Worm (Caenorhabditis elegans) whole organism, L4/young adult: Measurements from ENCODE around the gene srw-123.

Source experiments
- W03F9.2 ChIP-seq: fragments of 150-350 bp; optimal IDR thresholded peaks from 2 replicates; lab custom pipeline; 2014; ENCODE audit warnings: missing biosample characterization, missing genetic modification characterization
- dao-5 ChIP-seq: sonication (generic microtip); optimal IDR thresholded peaks from 2 replicates; lab custom pipeline; 2016; ENCODE audit warnings: missing genotype, missing genetic modification characterization, moderate library complexity, missing compliant biosample characterization
- him-1 ChIP-seq: sonication (generic microtip); optimal IDR thresholded peaks from 2 replicates; lab custom pipeline; 2016; ENCODE audit warnings: missing genotype, missing genetic modification reagents, missing genetic modification characterization, missing compliant biosample characterization

- TF ChIP-seq him-1 (tag; lab: Kevin White, UChicago): no peak
- TF ChIP-seq dao-5: no peak
- TF ChIP-seq W03F9.2 (tag; lab: Kevin White, UChicago): no peak
Observed at ce11 chrV:2983351-2983750, 8.2 kb upstream of the srw-123 start, which contains the start of gene srw-117.
